Worm (Caenorhabditis elegans) whole organism, midembryonic: Measurements from ENCODE around the gene H04D03.7.
"Not testable (repeated sequence)": the region's sequence is repeated elsewhere in the genome, so short reads cannot be mapped to it uniquely, and the experiment has no call there.

Experiments
- T22C8.4 ChIP-seq: fragments of 200-800 bp; sonication (Bioruptor generic); IDR thresholded peaks from 2 replicates; pipeline ENCODE4 v1.3.6; 2022; ENCODE audit warnings: missing genetic modification characterization, missing compliant biosample characterization
- cog-1 ChIP-seq: sonication (generic microtip); optimal IDR thresholded peaks from 2 replicates; lab custom pipeline; 2016; ENCODE audit warnings: missing genetic modification characterization, missing compliant biosample characterization
- flt-1 ChIP-seq: fragments of 200-800 bp; sonication (Bioruptor generic); IDR thresholded peaks from 2 replicates; pipeline ENCODE4 v1.3.6; 2022; ENCODE audit warnings: missing genetic modification characterization, missing compliant biosample characterization
- klf-2 ChIP-seq: fragments of 200-800 bp; sonication (Bioruptor generic); conservative IDR thresholded peaks from 2 replicates; pipeline ENCODE4 v1.3.6; 2022; ENCODE audit warnings: missing genetic modification reagents, missing genetic modification characterization, missing compliant biosample characterization
- med-1 ChIP-seq: sonication (generic microtip); optimal IDR thresholded peaks from 2 replicates; lab custom pipeline; 2017; ENCODE audit warnings: missing genetic modification characterization, mild to moderate bottlenecking, missing compliant biosample characterization, antibody characterized with exemption, missing genetic modification reagents; ENCODE audit not compliant: insufficient read depth
- ref-1 ChIP-seq: fragments of 200-800 bp; sonication (Bioruptor generic); conservative IDR thresholded peaks from 2 replicates; pipeline ENCODE4 v1.3.6; 2022; ENCODE audit warnings: missing genetic modification reagents, missing genetic modification characterization, missing compliant biosample characterization
- tab-1 ChIP-seq: fragments of 200-800 bp; sonication (Bioruptor generic); IDR thresholded peaks from 2 replicates; pipeline ENCODE4 v1.3.6; 2022; ENCODE audit warnings: missing genetic modification characterization, missing compliant biosample characterization
- ztf-23 ChIP-seq: fragments of 200-800 bp; sonication (Bioruptor generic); IDR thresholded peaks from 2 replicates; pipeline ENCODE4 v1.3.6; 2022; ENCODE audit warnings: missing genetic modification reagents, missing genetic modification characterization, missing compliant biosample characterization
- ztf-29 ChIP-seq: fragments of 200-800 bp; sonication (Bioruptor generic); IDR thresholded peaks from 2 replicates; pipeline ENCODE4 v1.3.6; 2022; ENCODE audit warnings: missing genetic modification reagents, missing genetic modification characterization, missing compliant biosample characterization

H04D03.7 gene

ce11 chrIII:10464455-10464854, 17.8 kb upstream of the H04D03.7 start:
- TF ChIP-seq cog-1 (no peak), klf-2 (GFP tag; lab: Robert Waterston, UW) (no peak)

- no peak for TF ChIP-seq flt-1 (GFP tag; lab: Robert Waterston, UW)
Observed at ce11 chrIII:10463653-10464052, 17.0 kb upstream of the H04D03.7 start.

- no peak for TF ChIP-seq klf-2 (GFP tag; lab: Robert Waterston, UW)
- no peak for TF ChIP-seq ztf-23 (GFP tag; lab: Robert Waterston, UW)
- TF ChIP-seq ref-1 (GFP tag; lab: Robert Waterston, UW), result no peak
- TF ChIP-seq flt-1 (GFP tag; lab: Robert Waterston, UW), result no peak
- TF ChIP-seq cog-1, result no peak
- no peak for TF ChIP-seq T22C8.4 (GFP tag; lab: Robert Waterston, UW)
- TF ChIP-seq med-1 (GFP tag; lab: Kevin White, UChicago), result no peak
- TF ChIP-seq ztf-29 (GFP tag; lab: Robert Waterston, UW), result no peak
- TF ChIP-seq tab-1 (GFP tag; lab: Robert Waterston, UW), result no peak
Observed at ce11 chrIII:10462935-10463548, 16.4 kb upstream of the H04D03.7 start.

ce11 chrIII:10461164-10461546, 14.5 kb upstream of the H04D03.7 start, which contains the start of gene atx-2:
Gene atx-2 (plus strand): TSS chrIII:10461389.
- TF ChIP-seq cog-1 (peak; percentile 95), med-1 (GFP tag; lab: Kevin White, UChicago) (peak; percentile 99), flt-1 (GFP tag; lab: Robert Waterston, UW) (peak; percentile 99), T22C8.4 (GFP tag; lab: Robert Waterston, UW) (peak; percentile 98), ztf-29 (GFP tag; lab: Robert Waterston, UW) (peak; percentile 98), ref-1 (GFP tag; lab: Robert Waterston, UW) (peak; percentile 91), klf-2 (GFP tag; lab: Robert Waterston, UW) (peak; percentile 99), tab-1 (GFP tag; lab: Robert Waterston, UW) (peak; percentile 98), ztf-23 (GFP tag; lab: Robert Waterston, UW) (peak; percentile 98)

- peak; percentile 59 for TF ChIP-seq cog-1
- no peak for TF ChIP-seq ref-1 (GFP tag; lab: Robert Waterston, UW)
- peak; percentile 90 for TF ChIP-seq ztf-23 (GFP tag; lab: Robert Waterston, UW)
- peak; percentile 79 for TF ChIP-seq klf-2 (GFP tag; lab: Robert Waterston, UW)
- 0 out of 2 replicates have a peak, but pooled peaks have one; percentile 39 for TF ChIP-seq ztf-29 (GFP tag; lab: Robert Waterston, UW)
- TF ChIP-seq T22C8.4 (GFP tag; lab: Robert Waterston, UW), result 0 out of 2 replicates have a peak, but pooled peaks have one; percentile 6
- TF ChIP-seq tab-1 (GFP tag; lab: Robert Waterston, UW), result no peak
- TF ChIP-seq med-1 (GFP tag; lab: Kevin White, UChicago), result no peak
- TF ChIP-seq flt-1 (GFP tag; lab: Robert Waterston, UW), result peak; percentile 77
Observed at ce11 chrIII:10460427-10461163, 14.0 kb upstream of the H04D03.7 start, which contains the start of gene ecps-1. Gene ecps-1 (minus strand): TSS chrIII:10460551.

- TF ChIP-seq flt-1 (GFP tag; lab: Robert Waterston, UW) (no peak), cog-1 (no peak), ztf-29 (GFP tag; lab: Robert Waterston, UW) (no peak), tab-1 (GFP tag; lab: Robert Waterston, UW) (no peak), T22C8.4 (GFP tag; lab: Robert Waterston, UW) (no peak), ztf-23 (GFP tag; lab: Robert Waterston, UW) (no peak), klf-2 (GFP tag; lab: Robert Waterston, UW) (no peak), med-1 (GFP tag; lab: Kevin White, UChicago) (no peak), ref-1 (GFP tag; lab: Robert Waterston, UW) (no peak)
Observed at ce11 chrIII:10451012-10451411, 4.4 kb upstream of the H04D03.7 start, which contains the start of gene H04D03.4. Gene H04D03.4 (minus strand): TSS chrIII:10451112.

ce11 chrIII:10442355-10443140, 4.1 kb downstream of the H04D03.7 start, which contains the start of the genes H04D03.2 and ecps-2:
Gene H04D03.2 (minus strand): TSS chrIII:10442405.
Gene ecps-2 (plus strand): TSS chrIII:10443090.
- TF ChIP-seq T22C8.4 (GFP tag; lab: Robert Waterston, UW) (no peak), klf-2 (GFP tag; lab: Robert Waterston, UW) (no peak), ztf-23 (GFP tag; lab: Robert Waterston, UW) (no peak), ref-1 (GFP tag; lab: Robert Waterston, UW) (no peak), tab-1 (GFP tag; lab: Robert Waterston, UW) (no peak), cog-1 (no peak), ztf-29 (GFP tag; lab: Robert Waterston, UW) (no peak), med-1 (GFP tag; lab: Kevin White, UChicago) (no peak), flt-1 (GFP tag; lab: Robert Waterston, UW) (no peak)

- TF ChIP-seq flt-1 (GFP tag; lab: Robert Waterston, UW); cog-1; ztf-29 (GFP tag; lab: Robert Waterston, UW): not testable (repeated sequence)
Observed at ce11 chrIII:10438780-10439179, 7.8 kb downstream of the H04D03.7 start, which contains the start of gene H04D03.6. Gene H04D03.6 (minus strand): TSS chrIII:10438880.
